Fruit fly (Drosophila melanogaster) whole organism, prepupa: ENCODE results near the gene rempA.

Experiments used
- CG3032 ChIP-seq: fragments of 200-800 bp; optimal IDR thresholded peaks from 2 replicates; lab custom pipeline; 2019; ENCODE audit warnings: missing biosample characterization, mild to moderate bottlenecking, missing genetic modification characterization, moderate library complexity
- Hr4 ChIP-seq: fragments of 200-800 bp; sonication (Bioruptor generic); optimal IDR thresholded peaks from 3 replicates; lab custom pipeline; 2016; ENCODE audit warnings: missing biosample characterization, missing genetic modification characterization
- Met ChIP-seq: fragments of 200-800 bp; sonication (Bioruptor generic); optimal IDR thresholded peaks from 3 replicates; lab custom pipeline; 2016; ENCODE audit warnings: missing biosample characterization, missing genetic modification characterization
- OdsH ChIP-seq: fragments of 200-800 bp; sonication (Bioruptor generic); optimal IDR thresholded peaks from 3 replicates; lab custom pipeline; 2016; ENCODE audit warnings: missing biosample characterization, missing genetic modification characterization
- dsx ChIP-seq: fragments of 200-800 bp; optimal IDR thresholded peaks from 3 replicates; lab custom pipeline; 2019; ENCODE audit warnings: missing biosample characterization, mild to moderate bottlenecking, missing genetic modification characterization, moderate library complexity; ENCODE audit not compliant: poor library complexity, severe bottlenecking
- net ChIP-seq: fragments of 200-800 bp; sonication (Bioruptor generic); optimal IDR thresholded peaks from 3 replicates; lab custom pipeline; 2016; ENCODE audit warnings: missing biosample characterization, missing genetic modification characterization
- svp ChIP-seq: fragments of 200-800 bp; sonication (Bioruptor generic); peaks from one replicate; lab custom pipeline; 2016; ENCODE audit warnings: missing biosample characterization, missing genetic modification characterization

DNA sequence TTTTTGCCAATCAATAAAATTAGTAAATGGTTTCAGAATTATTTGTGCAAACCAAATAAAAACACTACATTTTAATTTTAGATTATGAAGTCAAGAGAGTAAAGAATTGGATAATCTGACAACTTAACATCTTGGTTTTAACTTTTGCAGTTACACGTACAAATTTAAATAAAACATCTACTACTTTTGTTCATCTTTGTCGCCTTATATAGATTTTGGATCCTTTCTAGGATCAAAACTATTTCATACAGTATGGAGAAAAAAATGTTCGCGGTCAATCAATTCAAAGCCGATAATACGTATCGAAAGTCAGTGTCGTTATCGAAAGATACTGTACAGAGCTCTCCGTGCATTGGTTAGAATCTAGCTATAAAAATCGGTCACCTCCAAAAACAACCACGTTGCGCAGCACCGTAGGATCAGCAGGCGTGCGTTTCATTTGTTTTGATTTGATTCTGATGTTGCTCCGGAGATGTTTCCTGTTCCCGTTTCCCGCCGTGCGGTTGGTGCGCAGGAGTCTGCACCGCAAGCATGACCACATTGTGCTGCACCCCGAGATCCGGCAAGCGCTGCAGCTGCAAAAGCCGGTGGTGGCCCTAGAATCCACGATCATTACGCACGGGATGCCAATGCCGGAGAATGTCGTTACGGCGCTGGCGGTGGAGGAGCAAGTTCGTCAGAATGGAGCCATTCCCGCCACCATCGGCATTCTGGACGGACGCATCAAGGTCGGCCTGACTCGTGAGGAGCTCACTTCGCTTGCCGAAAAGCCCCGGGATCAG is 3.9 kb upstream of the rempA start, which contains the start of the genes uncNacbeta and CG2794:
- TF ChIP-seq Met (GFP tag; lab: Kevin White, UChicago) (no peak), OdsH (GFP tag; lab: Kevin White, UChicago) (no peak), Hr4 (GFP tag; lab: Kevin White, UChicago) (no peak), CG3032 (tag; lab: Kevin White, UChicago) (no peak), dsx (no peak), svp (GFP tag; lab: Kevin White, UChicago) (no peak), net (no peak)
